Fruit fly (Drosophila melanogaster): Measurements from ENCODE around the gene Hmgcr.

The Hmgcr gene

DNA sequence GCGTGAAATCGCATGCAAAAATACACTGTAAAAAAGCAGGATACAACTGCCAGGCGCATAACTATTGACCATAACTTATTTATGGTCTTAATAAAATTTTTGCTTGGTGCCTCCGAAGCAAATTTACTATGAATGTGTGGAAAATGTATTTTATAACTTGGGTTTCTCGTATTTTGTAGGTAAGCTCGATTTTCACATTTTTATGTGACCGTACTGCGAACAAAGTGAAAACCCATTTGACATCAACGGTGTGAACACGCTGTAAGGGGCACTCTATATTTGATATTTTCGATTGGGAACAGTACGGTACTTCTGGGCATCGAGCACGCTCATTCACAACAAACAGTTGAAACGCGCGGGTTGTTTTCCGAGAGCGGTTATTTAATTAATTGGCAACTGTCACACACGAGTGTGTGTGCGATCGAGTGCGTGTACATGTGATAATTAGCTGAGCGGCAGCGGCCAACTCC lies 48.4 kb downstream of the Hmgcr start, which contains the start of the genes Nup98-96 and mbc (continued):
- TF ChIP-seq CG12391 (tag; optimal IDR thresholded peaks at IDR 0.05) (peak; percentile 91), CG11247 (GFP tag; IDR thresholded peaks at IDR 0.05) (peak; percentile 79), klu (GFP tag; IDR thresholded peaks at IDR 0.05) (peak; percentile 85), CG1529 (GFP tag; optimal IDR thresholded peaks at IDR 0.05) (peak; percentile 64), CG1832 (GFP tag; optimal IDR thresholded peaks at IDR 0.05) (no peak), ase (GFP tag; IDR thresholded peaks at IDR 0.05) (peak; percentile 73), Camta (GFP tag; optimal IDR thresholded peaks at IDR 0.05) (peak; percentile 85), CG17612 (GFP tag; IDR thresholded peaks at IDR 0.05) (no peak), Awh (GFP tag; IDR thresholded peaks at IDR 0.05) (0 out of 2 replicates have a peak, but pooled peaks have one; percentile 17), sim (GFP tag; IDR thresholded peaks at IDR 0.05) (no peak; the same call in 1 of the 2 replicates), CG17328 (GFP tag; IDR thresholded peaks at IDR 0.05) (peak; percentile 84), zfh2 (GFP tag; optimal IDR thresholded peaks at IDR 0.05) (peak; percentile 94), CG2712 (tag; optimal IDR thresholded peaks at IDR 0.05) (peak; percentile 90), CG6254 (GFP tag; optimal IDR thresholded peaks at IDR 0.05) (peak; percentile 16), pros (GFP tag; optimal IDR thresholded peaks at IDR 0.05) (no peak), Vsx1 (GFP tag; optimal IDR thresholded peaks at IDR 0.05) (peak; percentile 98), CG4360 (GFP tag; IDR thresholded peaks at IDR 0.05) (peak; percentile 10; the same call in 1 of the 2 replicates), ERR (GFP tag; optimal IDR thresholded peaks at IDR 0.05) (peak; percentile 65), CG8359 (GFP tag; optimal IDR thresholded peaks at IDR 0.05; ENCODE audit: borderline replicate concordance) (peak; percentile 4), CG34422 (GFP tag; IDR thresholded peaks at IDR 0.05) (peak; percentile 86), Hmr (GFP tag; optimal IDR thresholded peaks at IDR 0.05) (peak; percentile 81), Bgb (GFP tag; IDR thresholded peaks at IDR 0.05; ENCODE audit: partially characterized antibody) (peak; percentile 63; the same call in 1 of the 2 replicates), Dp (GFP tag; optimal IDR thresholded peaks at IDR 0.05) (peak; percentile 49), ham (GFP tag; IDR thresholded peaks at IDR 0.05) (peak; percentile 46; the same call in 1 of the 2 replicates), HLH54F (GFP tag; optimal IDR thresholded peaks at IDR 0.05) (peak; percentile 95), CG6689 (GFP tag; IDR thresholded peaks at IDR 0.05) (peak; percentile 79), ken (GFP tag; IDR thresholded peaks at IDR 0.05) (peak; percentile 83), hbn (GFP tag; IDR thresholded peaks at IDR 0.05; ENCODE audit: partially characterized antibody) (no peak), CG13123 (GFP tag; optimal IDR thresholded peaks at IDR 0.05) (peak; percentile 34), CG8765 (GFP tag; IDR thresholded peaks at IDR 0.05) (peak; percentile 84), danr (GFP tag; IDR thresholded peaks at IDR 0.05) (peak; percentile 73; the same call in 1 of the 2 replicates), tx (GFP tag; optimal IDR thresholded peaks at IDR 0.05) (peak; percentile 91), Usf (GFP tag; optimal IDR thresholded peaks at IDR 0.05) (peak; percentile 82), dmrt99B (tag; optimal IDR thresholded peaks at IDR 0.05) (peak; percentile 75), fd96Cb (tag; optimal IDR thresholded peaks at IDR 0.05) (peak; percentile 78), CG10274 (GFP tag; optimal IDR thresholded peaks at IDR 0.05) (peak; percentile 2), sob (GFP tag; IDR thresholded peaks at IDR 0.05) (peak; percentile 82), CG7556 (GFP tag; optimal IDR thresholded peaks at IDR 0.05) (peak; percentile 61), corto (GFP tag; optimal IDR thresholded peaks at IDR 0.05) (no peak), CG31388 (GFP tag; optimal IDR thresholded peaks at IDR 0.05) (peak; percentile 82), Six4 (GFP tag; optimal IDR thresholded peaks at IDR 0.05) (peak; percentile 67), zen2 (GFP tag; IDR thresholded peaks at IDR 0.05; ENCODE audit: partially characterized antibody) (no peak), CG43689 (GFP tag; IDR thresholded peaks at IDR 0.05) (no peak), tap (tag; optimal IDR thresholded peaks at IDR 0.05) (peak; percentile 19), Dll (GFP tag; IDR thresholded peaks at IDR 0.05; ENCODE audit: partially characterized antibody) (0 out of 4 replicates have a peak, but pooled peaks have one; percentile 40), CG7271 (tag; optimal IDR thresholded peaks at IDR 0.05) (no peak), gsb (GFP tag; IDR thresholded peaks at IDR 0.05) (0 out of 2 replicates have a peak, but pooled peaks have one; percentile 28), ac (GFP tag; optimal IDR thresholded peaks at IDR 0.05) (no peak), B-H2 (GFP tag; optimal IDR thresholded peaks at IDR 0.05) (peak; percentile 54), Hsf (GFP tag; optimal IDR thresholded peaks at IDR 0.05) (peak; percentile 94)
